Worm (Caenorhabditis elegans) whole organism, L2 larva: ENCODE measurements around the gene Y46G5A.36.

ENCODE experiments used
- ceh-16 ChIP-seq: fragments of 150-350 bp; optimal IDR thresholded peaks from 2 replicates; lab custom pipeline; 2014; ENCODE audit warnings: missing biosample characterization, missing genetic modification characterization
- egl-27 ChIP-seq: sonication (generic microtip); optimal IDR thresholded peaks from 3 replicates; lab custom pipeline; 2017; ENCODE audit warnings: missing biosample characterization, missing genetic modification reagents, missing genetic modification characterization
- elt-1 ChIP-seq: fragments of 150-350 bp; optimal IDR thresholded peaks from 2 replicates; lab custom pipeline; 2014; ENCODE audit warnings: missing biosample characterization, missing genetic modification characterization
- elt-3 ChIP-seq: sonication (generic microtip); optimal IDR thresholded peaks from 2 replicates; lab custom pipeline; 2017; ENCODE audit warnings: missing biosample characterization, missing genetic modification characterization
- lin-39 ChIP-seq: fragments of 150-350 bp; optimal IDR thresholded peaks from 2 replicates; lab custom pipeline; 2014; ENCODE audit warnings: missing biosample characterization, missing genetic modification reagents, missing genetic modification characterization
- nhr-77 ChIP-seq: fragments of 150-350 bp; optimal IDR thresholded peaks from 2 replicates; lab custom pipeline; 2014; ENCODE audit warnings: missing biosample characterization, missing genetic modification characterization
- skn-1 ChIP-seq: sonication (generic microtip); optimal IDR thresholded peaks from 2 replicates; lab custom pipeline; 2017; ENCODE audit warnings: missing biosample characterization, missing genetic modification characterization
- zag-1 ChIP-seq: fragments of 150-350 bp; optimal IDR thresholded peaks from 2 replicates; lab custom pipeline; 2014; ENCODE audit warnings: missing biosample characterization, missing genetic modification characterization
- ztf-4 ChIP-seq: fragments of 150-350 bp; optimal IDR thresholded peaks from 2 replicates; lab custom pipeline; 2014; ENCODE audit warnings: missing biosample characterization, missing genetic modification characterization

- TF ChIP-seq egl-27 (tag; lab: Kevin White, UChicago) (no peak), elt-1 (tag; lab: Kevin White, UChicago) (no peak), nhr-77 (no peak), zag-1 (no peak), ztf-4 (no peak), lin-39 (no peak), elt-3 (tag; lab: Kevin White, UChicago) (no peak), ceh-16 (tag; lab: Kevin White, UChicago) (no peak), skn-1 (tag; lab: Kevin White, UChicago) (no peak)
Measured at ce11 chrII:12790392-12790791, 33.1 kb upstream of the Y46G5A.36 start.
